Worm (Caenorhabditis elegans) whole organism, L4 larva: ENCODE results near the gene Y56A3A.41.

ENCODE experiments used
- F10B5.3 ChIP-seq: sonication (generic microtip); optimal IDR thresholded peaks from 2 replicates; lab custom pipeline; 2016; ENCODE audit warnings: mild to moderate bottlenecking, missing genetic modification characterization, missing compliant biosample characterization
- T20F7.1 ChIP-seq: fragments of 200-800 bp; sonication (Bioruptor generic); optimal IDR thresholded peaks from 2 replicates; lab custom pipeline; 2018; ENCODE audit warnings: mild to moderate bottlenecking, missing genetic modification characterization, missing compliant biosample characterization
- ama-1 ChIP-seq: fragments of 150-350 bp; optimal IDR thresholded peaks from 2 replicates; lab custom pipeline; 2014; ENCODE audit warnings: inconsistent platforms, mixed read lengths
- ces-1 ChIP-seq: fragments of 150-350 bp; sonication (generic microtip); optimal IDR thresholded peaks from 4 replicates; lab custom pipeline; 2014; ENCODE audit warnings: missing biosample characterization, missing genetic modification reagents, missing genetic modification characterization
- hlh-30 ChIP-seq: sonication (generic microtip); optimal IDR thresholded peaks from 2 replicates; lab custom pipeline; 2017; ENCODE audit warnings: antibody characterized with exemption, mild to moderate bottlenecking, missing genetic modification characterization, missing compliant biosample characterization; ENCODE audit not compliant: insufficient read depth
- mep-1 ChIP-seq: fragments of 150-350 bp; sonication (generic microtip); optimal IDR thresholded peaks from 3 replicates; lab custom pipeline; 2014; ENCODE audit warnings: missing biosample characterization, missing genetic modification characterization
- nhr-237 ChIP-seq: sonication (generic microtip); optimal IDR thresholded peaks from 2 replicates; lab custom pipeline; 2017; ENCODE audit warnings: missing biosample characterization, missing genetic modification characterization
- php-3 ChIP-seq: fragments of 200-800 bp; sonication (Bioruptor generic); IDR thresholded peaks from 2 replicates; pipeline ENCODE4 v1.3.6; 2022; ENCODE audit warnings: missing genetic modification reagents, missing genetic modification characterization, missing compliant biosample characterization
- unc-39 ChIP-seq: sonication (generic microtip); optimal IDR thresholded peaks from 2 replicates; lab custom pipeline; 2017; ENCODE audit warnings: missing biosample characterization, missing genetic modification characterization

DNA sequence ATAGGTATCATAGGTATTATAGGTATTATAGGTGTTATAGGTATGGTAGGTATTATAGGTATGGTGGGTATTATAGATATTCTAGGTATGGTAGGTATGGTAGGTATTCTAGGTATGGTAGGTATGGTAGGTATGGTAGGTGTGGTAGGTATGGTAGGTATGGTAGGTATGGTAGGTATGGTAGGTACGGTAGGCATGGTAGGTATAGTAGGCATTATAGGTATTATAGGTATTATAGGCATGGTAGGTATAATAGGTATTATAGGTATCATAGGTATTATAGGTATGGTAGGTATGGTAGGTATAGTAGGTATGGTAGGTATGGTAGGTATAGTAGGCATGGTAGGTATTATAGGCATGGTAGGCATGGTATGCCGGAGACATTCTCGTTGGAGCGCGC lies 39.1 kb upstream of the Y56A3A.41 start:
- TF ChIP-seq ces-1 (no peak), ama-1 (lab: Kevin White, UChicago) (no peak), unc-39 (tag; lab: Kevin White, UChicago) (no peak), php-3 (GFP tag; lab: Robert Waterston, UW) (no peak), F10B5.3 (tag; lab: Kevin White, UChicago) (no peak), mep-1 (tag; lab: Kevin White, UChicago) (no peak), nhr-237 (tag; lab: Kevin White, UChicago) (no peak), hlh-30 (tag; lab: Kevin White, UChicago) (no peak), T20F7.1 (GFP tag; lab: Kevin White, UChicago) (no peak)
